Worm (Caenorhabditis elegans) whole organism, young adult: ENCODE data around the gene F23D12.1.

ENCODE experiments used
- B0035.1 ChIP-seq: sonication (generic microtip); optimal IDR thresholded peaks from 2 replicates; lab custom pipeline; 2016; ENCODE audit warnings: missing genetic modification characterization, mild to moderate bottlenecking, missing compliant biosample characterization, missing genotype, missing genetic modification reagents
- ama-1 ChIP-seq, 3 experiments: fragments of 150-350 bp in 1 of 3; sonication (generic microtip) in 2 of 3; optimal IDR thresholded peaks; 2 replicates each; lab custom pipeline; 2014 to 2018; ENCODE audit warnings: missing biosample characterization in 2 of 3, missing genetic modification characterization in 2 of 3, missing genetic modification reagents in 2 of 3
- efl-1 ChIP-seq: fragments of 150-350 bp; optimal IDR thresholded peaks from 2 replicates; lab custom pipeline; 2014; ENCODE audit warnings: missing biosample characterization, missing genetic modification reagents, missing genetic modification characterization
- fkh-3 ChIP-seq: sonication (generic microtip); optimal IDR thresholded peaks from 2 replicates; lab custom pipeline; 2016; ENCODE audit warnings: mild to moderate bottlenecking, missing genetic modification characterization, missing compliant biosample characterization
- lin-35 ChIP-seq, 3 experiments: fragments of 150-350 bp in 2 of 3; sonication (generic microtip) in 1 of 3; optimal IDR thresholded peaks; 2 replicates each; lab custom pipeline; 2014 to 2018; ENCODE audit warnings: missing biosample characterization in 3 of 3, missing genetic modification characterization in 3 of 3, missing genetic modification reagents in 3 of 3
- lin-40 ChIP-seq: sonication (generic microtip); optimal IDR thresholded peaks from 2 replicates; lab custom pipeline; 2016; ENCODE audit warnings: missing genetic modification characterization, mild to moderate bottlenecking, missing compliant biosample characterization, missing genotype, missing genetic modification reagents
- lin-54 ChIP-seq: fragments of 200-800 bp; sonication (Bioruptor generic); optimal IDR thresholded peaks from 2 replicates; lab custom pipeline; 2018; ENCODE audit warnings: mild to moderate bottlenecking, missing genetic modification characterization, missing compliant biosample characterization
- lsl-1 ChIP-seq: fragments of 200-800 bp; sonication (Bioruptor generic); optimal IDR thresholded peaks from 2 replicates; lab custom pipeline; 2018; ENCODE audit warnings: mild to moderate bottlenecking, missing genetic modification characterization, moderate library complexity, missing compliant biosample characterization
- nfya-1 ChIP-seq: sonication (generic microtip); optimal IDR thresholded peaks from 2 replicates; lab custom pipeline; 2017; ENCODE audit warnings: antibody characterized with exemption, missing compliant biosample characterization, missing genetic modification characterization, borderline replicate concordance; ENCODE audit not compliant: insufficient read depth
- nhr-120 ChIP-seq: fragments of 200-800 bp; sonication (Bioruptor generic); IDR thresholded peaks from 2 replicates; pipeline ENCODE4 v1.3.6; 2022; ENCODE audit warnings: missing genetic modification characterization, missing compliant biosample characterization
- nhr-27 ChIP-seq: fragments of 200-800 bp; sonication (Bioruptor generic); optimal IDR thresholded peaks from 2 replicates; lab custom pipeline; 2018; ENCODE audit warnings: mild to moderate bottlenecking, missing genetic modification characterization, moderate library complexity, missing compliant biosample characterization
- pha-4 ChIP-seq: fragments of 150-350 bp; sonication (generic microtip); optimal IDR thresholded peaks from 2 replicates; lab custom pipeline; 2014; ENCODE audit warnings: missing biosample characterization, missing genetic modification reagents, missing genetic modification characterization
- unc-62 ChIP-seq: fragments of 150-350 bp; optimal IDR thresholded peaks from 2 replicates; lab custom pipeline; 2014; ENCODE audit warnings: missing biosample characterization, missing genetic modification reagents, missing genetic modification characterization
- ztf-25 ChIP-seq: fragments of 200-800 bp; sonication (Bioruptor generic); IDR thresholded peaks from 2 replicates; pipeline ENCODE4 v1.3.6; 2022; ENCODE audit warnings: missing genetic modification reagents, missing genetic modification characterization, missing compliant biosample characterization

ce11 chrX:14464513-14464912 is 36.6 kb upstream of the F23D12.1 start, which contains the start of gene M163.7:
- TF ChIP-seq nhr-27 (tag; lab: Kevin White, UChicago) (no peak), lsl-1 (GFP tag; lab: Kevin White, UChicago) (no peak), lin-35 (GFP tag; optimal IDR thresholded peaks at IDR 0.05; lab: Kevin White, UChicago) (no peak), B0035.1 (no peak), lin-40 (tag; lab: Kevin White, UChicago) (no peak), ama-1 (optimal IDR thresholded peaks at IDR 0.05; lab: Kevin White, UChicago) (no peak), ama-1 (GFP tag; optimal IDR thresholded peaks at IDR 0.05; lab: Kevin White, UChicago) (no peak), nhr-120 (GFP tag; lab: Robert Waterston, UW) (no peak), fkh-3 (no peak), nfya-1 (tag; lab: Kevin White, UChicago) (no peak), pha-4 (no peak), lin-54 (GFP tag; lab: Kevin White, UChicago) (no peak), ztf-25 (no peak), efl-1 (GFP tag; lab: Kevin White, UChicago) (no peak), unc-62 (GFP tag; lab: Kevin White, UChicago) (no peak)
